Worm (Caenorhabditis elegans) whole organism, L1 larva: ENCODE results near the gene F41E6.12.

ENCODE experiments used
- alr-1 ChIP-seq: fragments of 200-800 bp; sonication (Bioruptor generic); optimal IDR thresholded peaks from 2 replicates; lab custom pipeline; 2018; ENCODE audit warnings: borderline replicate concordance, mild to moderate bottlenecking, missing genetic modification characterization, missing compliant biosample characterization
- efl-1 ChIP-seq, 4 experiments: fragments of 150-350 bp; optimal IDR thresholded peaks in 3 of 4; peaks in 1 of 4; 1 replicate in 1 of 4; 2 replicates in 3 of 4; lab custom pipeline; 2014; ENCODE audit warnings: missing biosample characterization in 2 of 4, missing genetic modification characterization in 2 of 4, missing genetic modification reagents in 2 of 4
- fkh-4 ChIP-seq: sonication (generic microtip); optimal IDR thresholded peaks from 2 replicates; lab custom pipeline; 2016; ENCODE audit warnings: missing compliant biosample characterization, missing genetic modification characterization, borderline replicate concordance
- fos-1 ChIP-seq: fragments of 150-350 bp; optimal IDR thresholded peaks from 2 replicates; lab custom pipeline; 2014; ENCODE audit warnings: missing biosample characterization, missing genetic modification characterization
- nhr-76 ChIP-seq: sonication (generic microtip); optimal IDR thresholded peaks from 2 replicates; lab custom pipeline; 2017; ENCODE audit warnings: missing biosample characterization, missing genetic modification characterization
- nhr-90 ChIP-seq: sonication (generic microtip); optimal IDR thresholded peaks from 2 replicates; lab custom pipeline; 2016; ENCODE audit warnings: mild to moderate bottlenecking, missing genetic modification characterization, missing compliant biosample characterization; ENCODE audit not compliant: poor library complexity
- rnt-1 ChIP-seq: sonication (generic microtip); optimal IDR thresholded peaks from 2 replicates; lab custom pipeline; 2016; ENCODE audit warnings: mild to moderate bottlenecking, missing genetic modification characterization, moderate library complexity, missing compliant biosample characterization
- snpc-4 ChIP-seq: fragments of 150-350 bp; optimal IDR thresholded peaks from 2 replicates; lab custom pipeline; 2014; ENCODE audit warnings: missing biosample characterization, missing genetic modification characterization
- unc-130 ChIP-seq: fragments of 150-350 bp; optimal IDR thresholded peaks from 2 replicates; lab custom pipeline; 2017; ENCODE audit warnings: missing biosample characterization, missing genetic modification characterization, inconsistent platforms

- TF ChIP-seq nhr-76 (tag; lab: Kevin White, UChicago) = no peak
- TF ChIP-seq fkh-4 (tag; lab: Kevin White, UChicago) = no peak
- no peak for TF ChIP-seq alr-1 (tag; lab: Kevin White, UChicago)
- no peak for TF ChIP-seq fos-1 (tag; lab: Kevin White, UChicago)
- no peak for TF ChIP-seq unc-130 (tag; lab: Kevin White, UChicago)
- no peak for TF ChIP-seq rnt-1
- no peak for TF ChIP-seq snpc-4
- TF ChIP-seq nhr-90 (tag; lab: Kevin White, UChicago) = no peak
- TF ChIP-seq efl-1 (optimal IDR thresholded peaks at IDR 0.05; lab: Kevin White, UChicago) = no peak
- no peak for TF ChIP-seq efl-1 (GFP tag; optimal IDR thresholded peaks at IDR 0.05 in 1 of 2; lab: Kevin White, UChicago)
These were observed 48.3 kb upstream of the F41E6.12 start, which contains the start of gene ZC190.6 for ce11 chrV:8677193-8677592.
